Worm (Caenorhabditis elegans) whole organism, young adult: ENCODE data around the gene osta-2.
"Not testable (repeated sequence)": the region's sequence is repeated elsewhere in the genome, so short reads cannot be mapped to it uniquely, and the experiment has no call there.

Experiments
- B0035.1 ChIP-seq: sonication (generic microtip); optimal IDR thresholded peaks from 2 replicates; lab custom pipeline; 2016; ENCODE audit warnings: missing genetic modification characterization, mild to moderate bottlenecking, missing compliant biosample characterization, missing genotype, missing genetic modification reagents
- B0336.3 ChIP-seq: fragments of 200-800 bp; sonication (Bioruptor generic); IDR thresholded peaks from 2 replicates; pipeline ENCODE4 v1.3.6; 2022; ENCODE audit warnings: missing genetic modification characterization, missing compliant biosample characterization
- T07F8.4 ChIP-seq: sonication (generic microtip); optimal IDR thresholded peaks from 2 replicates; lab custom pipeline; 2016; ENCODE audit warnings: mild to moderate bottlenecking, missing genetic modification characterization, moderate library complexity, missing compliant biosample characterization
- Y53F4B.3 ChIP-seq: fragments of 200-800 bp; sonication (Bioruptor generic); IDR thresholded peaks from 2 replicates; pipeline ENCODE4 v1.3.6; 2022; ENCODE audit warnings: missing genetic modification reagents, missing genetic modification characterization, missing compliant biosample characterization
- Y79H2A.3 ChIP-seq: fragments of 200-800 bp; sonication (Bioruptor generic); conservative IDR thresholded peaks from 2 replicates; pipeline ENCODE4 v1.3.6; 2022; ENCODE audit warnings: missing genetic modification reagents, missing genetic modification characterization, missing compliant biosample characterization
- Y95B8A.8 ChIP-seq: fragments of 200-800 bp; sonication (Bioruptor generic); IDR thresholded peaks from 2 replicates; pipeline ENCODE4 v1.3.6; 2022; ENCODE audit warnings: missing genetic modification reagents, missing genetic modification characterization, missing compliant biosample characterization
- ZK185.1 ChIP-seq: sonication (generic microtip); optimal IDR thresholded peaks from 2 replicates; lab custom pipeline; 2016; ENCODE audit warnings: mild to moderate bottlenecking, missing genetic modification characterization, missing compliant biosample characterization; ENCODE audit not compliant: poor library complexity, severe bottlenecking
- atf-7 ChIP-seq: sonication (generic microtip); optimal IDR thresholded peaks from 2 replicates; lab custom pipeline; 2017; ENCODE audit warnings: mild to moderate bottlenecking, missing genetic modification characterization, missing compliant biosample characterization
- ccch-3 ChIP-seq: fragments of 200-800 bp; sonication (Bioruptor generic); optimal IDR thresholded peaks from 2 replicates; lab custom pipeline; 2018; ENCODE audit warnings: mild to moderate bottlenecking, missing genetic modification characterization, missing compliant biosample characterization
- dox-1 ChIP-seq: fragments of 200-800 bp; sonication (Bioruptor generic); IDR thresholded peaks from 2 replicates; pipeline ENCODE4 v1.3.6; 2022; ENCODE audit warnings: missing genetic modification reagents, missing genetic modification characterization, missing compliant biosample characterization
- ets-4 ChIP-seq: fragments of 200-800 bp; sonication (Bioruptor generic); optimal IDR thresholded peaks from 2 replicates; lab custom pipeline; 2018; ENCODE audit warnings: mild to moderate bottlenecking, missing genetic modification characterization, missing compliant biosample characterization
- gei-17 ChIP-seq: fragments of 200-800 bp; sonication (Bioruptor generic); optimal IDR thresholded peaks from 2 replicates; lab custom pipeline; 2018; ENCODE audit warnings: mild to moderate bottlenecking, missing genetic modification characterization, missing compliant biosample characterization
- hlh-12 ChIP-seq: sonication (generic microtip); optimal IDR thresholded peaks from 2 replicates; lab custom pipeline; 2016; ENCODE audit warnings: missing genetic modification characterization, missing compliant biosample characterization
- hmg-1.2 ChIP-seq: fragments of 200-800 bp; sonication (Bioruptor generic); IDR thresholded peaks from 2 replicates; pipeline ENCODE4 v1.3.6; 2022; ENCODE audit warnings: missing genetic modification reagents, missing genetic modification characterization, missing compliant biosample characterization
- hmg-20 ChIP-seq: fragments of 200-800 bp; sonication (Bioruptor generic); IDR thresholded peaks from 2 replicates; pipeline ENCODE4 v1.3.6; 2022; ENCODE audit warnings: missing genetic modification reagents, missing genetic modification characterization, missing compliant biosample characterization
- hrde-1 ChIP-seq: sonication (generic microtip); optimal IDR thresholded peaks from 2 replicates; lab custom pipeline; 2016; ENCODE audit warnings: missing genetic modification characterization, mild to moderate bottlenecking, missing compliant biosample characterization, moderate library complexity, missing genotype, missing genetic modification reagents, borderline replicate concordance
- hsf-1 ChIP-seq: fragments of 200-800 bp; sonication (Bioruptor generic); IDR thresholded peaks from 2 replicates; pipeline ENCODE4 v1.3.6; 2022; ENCODE audit warnings: missing genetic modification reagents, missing genetic modification characterization, missing compliant biosample characterization
- lsl-1 ChIP-seq: fragments of 200-800 bp; sonication (Bioruptor generic); optimal IDR thresholded peaks from 2 replicates; lab custom pipeline; 2018; ENCODE audit warnings: mild to moderate bottlenecking, missing genetic modification characterization, moderate library complexity, missing compliant biosample characterization
- madf-3 ChIP-seq: fragments of 200-800 bp; sonication (Bioruptor generic); IDR thresholded peaks from 2 replicates; pipeline ENCODE4 v1.3.6; 2022; ENCODE audit warnings: missing genetic modification reagents, missing genetic modification characterization, missing compliant biosample characterization
- mel-28 ChIP-seq: sonication (generic microtip); optimal IDR thresholded peaks from 2 replicates; lab custom pipeline; 2016; ENCODE audit warnings: borderline replicate concordance, mild to moderate bottlenecking, missing genetic modification characterization, missing compliant biosample characterization
- nhr-120 ChIP-seq: fragments of 200-800 bp; sonication (Bioruptor generic); IDR thresholded peaks from 2 replicates; pipeline ENCODE4 v1.3.6; 2022; ENCODE audit warnings: missing genetic modification characterization, missing compliant biosample characterization
- nhr-179 ChIP-seq: sonication (generic microtip); optimal IDR thresholded peaks from 2 replicates; lab custom pipeline; 2016; ENCODE audit warnings: mild to moderate bottlenecking, missing genetic modification characterization, missing compliant biosample characterization
- nhr-80 ChIP-seq: sonication (generic microtip); optimal IDR thresholded peaks from 2 replicates; lab custom pipeline; 2016; ENCODE audit warnings: missing genetic modification characterization, missing compliant biosample characterization
- ztf-3 ChIP-seq: fragments of 200-800 bp; sonication (Bioruptor generic); optimal IDR thresholded peaks from 2 replicates; lab custom pipeline; 2018; ENCODE audit warnings: mild to moderate bottlenecking, missing genetic modification characterization, missing compliant biosample characterization
- ztf-6 ChIP-seq: fragments of 200-800 bp; sonication (Bioruptor generic); IDR thresholded peaks from 2 replicates; pipeline ENCODE4 v1.3.6; 2022; ENCODE audit warnings: missing genetic modification reagents, missing genetic modification characterization, missing compliant biosample characterization

The osta-2 gene

ce11 chrII:5748395-5748794 is 40.9 kb downstream of the osta-2 start:
- 0 out of 2 replicates have a peak, but pooled peaks have one; percentile 26 for TF ChIP-seq dox-1 (GFP tag; lab: Robert Waterston, UW)
- TF ChIP-seq B0035.1 = no peak
- TF ChIP-seq gei-17 (GFP tag; lab: Kevin White, UChicago) = no peak
- peak; percentile 31 for TF ChIP-seq ets-4 (GFP tag; lab: Kevin White, UChicago)
- TF ChIP-seq nhr-80 = peak; percentile 89
- TF ChIP-seq B0336.3 (GFP tag; lab: Robert Waterston, UW) = no peak
- TF ChIP-seq Y53F4B.3 (GFP tag; lab: Robert Waterston, UW) = no peak
- TF ChIP-seq, all 124 proteins: peak for 3

ce11 chrII:5749733-5750238 is 42.3 kb downstream of the osta-2 start, which contains the start of gene ifb-2:
Gene ifb-2 (plus strand): TSS chrII:5750188.
- no peak for TF ChIP-seq ztf-6 (GFP tag; lab: Robert Waterston, UW)
- 0 out of 2 replicates have a peak, but pooled peaks have one; percentile 15 for TF ChIP-seq dox-1 (GFP tag; lab: Robert Waterston, UW)
- no peak for TF ChIP-seq ztf-3 (GFP tag; lab: Kevin White, UChicago)
- TF ChIP-seq hlh-12 (tag; lab: Kevin White, UChicago) = no peak
- peak; percentile 92 for TF ChIP-seq nhr-80

ce11 chrII:5751353-5751752 is 43.9 kb downstream of the osta-2 start:
- TF ChIP-seq ZK185.1 (peak; percentile 29), nhr-80 (peak; percentile 96), Y79H2A.3 (no peak), hsf-1 (GFP tag; lab: Robert Waterston, UW) (0 out of 2 replicates have a peak, but pooled peaks have one; percentile 37), dox-1 (GFP tag; lab: Robert Waterston, UW) (peak; percentile 63), hmg-20 (no peak)

- TF ChIP-seq nhr-120 (GFP tag; lab: Robert Waterston, UW) (no peak), Y95B8A.8 (no peak), ccch-3 (GFP tag; lab: Kevin White, UChicago) (no peak), nhr-179 (tag; lab: Kevin White, UChicago) (no peak), hmg-1.2 (no peak), madf-3 (GFP tag; lab: Robert Waterston, UW) (no peak), mel-28 (tag; lab: Kevin White, UChicago) (no peak), lsl-1 (GFP tag; lab: Kevin White, UChicago) (no peak)
- TF ChIP-seq, all 124 proteins: peak for 0
These were observed 46.7 kb downstream of the osta-2 start, which contains the start of gene F10C1.8 for ce11 chrII:5754168-5754567. Gene F10C1.8 (plus strand): TSS chrII:5754468.

ce11 chrII:5757656-5758055 is 50.2 kb downstream of the osta-2 start, which contains the start of the genes F10C1.3 and F10C1.23:
Gene F10C1.3 (minus strand): TSS chrII:5757756.
Gene F10C1.23 (plus strand): TSS chrII:5758040.
- TF ChIP-seq hrde-1 (tag; lab: Kevin White, UChicago); atf-7; T07F8.4 (tag; lab: Kevin White, UChicago): not testable (repeated sequence)
